Fruit fly (Drosophila melanogaster) whole organism, wandering third instar larva: ENCODE results near the gene CG42819.

Experiments used
- Dfd ChIP-seq: fragments of >200 bp; optimal IDR thresholded peaks from 2 replicates; lab custom pipeline; 2017; ENCODE audit warnings: missing biosample characterization, missing genetic modification characterization
- Myc ChIP-seq: fragments of >200 bp; optimal IDR thresholded peaks from 2 replicates; lab custom pipeline; 2017
- br ChIP-seq: fragments of 200-800 bp; sonication (Bioruptor generic); optimal IDR thresholded peaks from 2 replicates; lab custom pipeline; 2016; ENCODE audit warnings: missing biosample characterization, missing genetic modification characterization
- lola ChIP-seq: fragments of >200 bp; optimal IDR thresholded peaks from 2 replicates; lab custom pipeline; 2017; ENCODE audit warnings: missing biosample characterization, missing genetic modification characterization
- rgr ChIP-seq: fragments of 200-800 bp; sonication (Bioruptor generic); optimal IDR thresholded peaks from 3 replicates; lab custom pipeline; 2016; ENCODE audit warnings: missing biosample characterization, mild to moderate bottlenecking, missing genetic modification characterization
- sv ChIP-seq: fragments of 200-800 bp; sonication (Bioruptor generic); optimal IDR thresholded peaks from 3 replicates; lab custom pipeline; 2016; ENCODE audit warnings: missing biosample characterization, missing genetic modification characterization
- woc ChIP-seq: sonication (Bioruptor generic); optimal IDR thresholded peaks from 2 replicates; lab custom pipeline; 2016; ENCODE audit warnings: missing biosample characterization, mild to moderate bottlenecking, missing genetic modification characterization

DNA sequence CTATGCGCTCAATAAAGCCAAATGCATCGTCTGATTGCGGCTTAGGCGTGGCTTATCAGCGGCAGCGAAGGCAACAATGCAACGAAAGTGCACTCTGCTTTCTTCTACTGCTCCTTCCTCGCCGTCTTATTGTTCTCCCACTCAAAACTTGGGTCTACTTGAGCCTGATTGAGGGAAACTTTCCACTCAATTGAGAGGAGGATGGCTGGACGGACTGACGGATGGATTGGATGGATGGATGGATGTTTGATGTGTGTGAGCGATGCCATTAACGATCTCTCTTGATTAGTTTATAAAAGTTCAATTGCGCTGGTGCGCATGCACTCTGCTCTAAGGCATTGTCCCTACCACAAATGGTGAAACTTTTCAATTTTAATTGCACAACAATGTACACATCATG, 33.9 kb upstream of the CG42819 start:
- TF ChIP-seq lola (GFP tag; lab: Kevin White, UChicago), result no peak
- no peak for TF ChIP-seq Dfd (GFP tag; lab: Kevin White, UChicago)
- no peak for TF ChIP-seq sv (GFP tag; lab: Kevin White, UChicago)
- no peak for TF ChIP-seq Myc (lab: Kevin White, UChicago)
- no peak for TF ChIP-seq woc (GFP tag; lab: Kevin White, UChicago)
- TF ChIP-seq rgr (GFP tag; lab: Kevin White, UChicago), result no peak
- TF ChIP-seq br (GFP tag; lab: Kevin White, UChicago), result no peak
